Worm (Caenorhabditis elegans) whole organism, L4/young adult: Measurements from ENCODE around the gene Y17G7B.8.

Source experiments
- W03F9.2 ChIP-seq: fragments of 150-350 bp; optimal IDR thresholded peaks from 2 replicates; lab custom pipeline; 2014; ENCODE audit warnings: missing biosample characterization, missing genetic modification characterization
- him-1 ChIP-seq: sonication (generic microtip); optimal IDR thresholded peaks from 2 replicates; lab custom pipeline; 2016; ENCODE audit warnings: missing genotype, missing genetic modification reagents, missing genetic modification characterization, missing compliant biosample characterization

DNA sequence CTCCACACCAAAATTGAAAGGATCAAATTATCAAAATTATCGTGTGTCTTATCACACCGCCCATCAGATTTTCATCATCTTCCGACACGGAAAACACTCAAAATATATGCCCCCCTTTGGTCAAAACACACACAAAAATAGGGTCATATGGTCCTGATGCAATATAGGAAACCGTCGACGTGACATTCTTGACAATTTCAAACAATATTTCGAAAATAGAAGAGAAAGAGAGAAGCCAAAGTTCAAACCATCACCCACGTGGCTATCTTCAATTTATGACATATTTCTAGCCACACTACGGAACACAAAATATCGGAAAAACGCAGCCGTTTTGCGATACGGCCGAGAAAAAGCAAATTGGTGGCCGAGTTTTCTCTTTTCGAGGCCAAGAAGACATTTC lies 23.1 kb upstream of the Y17G7B.8 start:
- TF ChIP-seq him-1 (no peak), W03F9.2 (tag; lab: Kevin White, UChicago) (no peak)
